Worm (Caenorhabditis elegans) whole organism, L4 larva: ENCODE measurements around the gene asp-16.

Experiments
- F26F4.8 ChIP-seq: fragments of 200-800 bp; sonication (Bioruptor generic); conservative IDR thresholded peaks from 2 replicates; pipeline ENCODE4 v1.3.6; 2022; ENCODE audit warnings: missing genetic modification characterization, missing compliant biosample characterization
- F37D6.2 ChIP-seq: sonication (generic microtip); optimal IDR thresholded peaks from 2 replicates; lab custom pipeline; 2016; ENCODE audit warnings: mild to moderate bottlenecking, missing genetic modification characterization, missing compliant biosample characterization
- F49E8.2 ChIP-seq: sonication (generic microtip); optimal IDR thresholded peaks from 2 replicates; lab custom pipeline; 2016; ENCODE audit warnings: missing compliant biosample characterization, mild to moderate bottlenecking, missing genetic modification characterization, borderline replicate concordance
- T20F7.1 ChIP-seq: fragments of 200-800 bp; sonication (Bioruptor generic); optimal IDR thresholded peaks from 2 replicates; lab custom pipeline; 2018; ENCODE audit warnings: mild to moderate bottlenecking, missing genetic modification characterization, missing compliant biosample characterization
- T26A8.4 ChIP-seq: fragments of 200-800 bp; sonication (Bioruptor generic); IDR thresholded peaks from 2 replicates; pipeline ENCODE4 v1.3.6; 2022; ENCODE audit warnings: missing genetic modification characterization, missing compliant biosample characterization
- Y48G9A.11 ChIP-seq: fragments of 200-800 bp; sonication (Bioruptor generic); IDR thresholded peaks from 2 replicates; pipeline ENCODE4 v1.3.6; 2022; ENCODE audit warnings: missing genetic modification reagents, missing genetic modification characterization, missing compliant biosample characterization
- Y5F2A.4 ChIP-seq: fragments of 200-800 bp; sonication (Bioruptor generic); optimal IDR thresholded peaks from 2 replicates; lab custom pipeline; 2018; ENCODE audit warnings: mild to moderate bottlenecking, missing genetic modification characterization, missing compliant biosample characterization
- aha-1 ChIP-seq: fragments of 150-350 bp; peaks from one replicate; lab custom pipeline; 2014; ENCODE audit warnings: missing biosample characterization, missing genetic modification characterization
- arid-1 ChIP-seq: fragments of 200-800 bp; sonication (Bioruptor generic); conservative IDR thresholded peaks from 2 replicates; pipeline ENCODE4 v1.3.6; 2022; ENCODE audit warnings: missing genetic modification reagents, missing genetic modification characterization, missing compliant biosample characterization
- ceh-62 ChIP-seq: sonication (generic microtip); optimal IDR thresholded peaks from 2 replicates; lab custom pipeline; 2017; ENCODE audit warnings: missing biosample characterization, missing genetic modification characterization
- ceh-82 ChIP-seq: sonication (generic microtip); optimal IDR thresholded peaks from 2 replicates; lab custom pipeline; 2017; ENCODE audit warnings: missing biosample characterization, missing genetic modification characterization
- ces-1 ChIP-seq: fragments of 150-350 bp; sonication (generic microtip); optimal IDR thresholded peaks from 4 replicates; lab custom pipeline; 2014; ENCODE audit warnings: missing biosample characterization, missing genetic modification reagents, missing genetic modification characterization
- daf-12 ChIP-seq: fragments of 150-350 bp; optimal IDR thresholded peaks from 2 replicates; lab custom pipeline; 2014; ENCODE audit warnings: missing biosample characterization, missing genetic modification reagents, missing genetic modification characterization
- daf-16 ChIP-seq, 3 experiments: sonication (generic microtip); optimal IDR thresholded peaks; 2 replicates each; lab custom pipeline; 2016 to 2017; ENCODE audit warnings: missing genetic modification characterization in 3 of 3, missing genetic modification reagents in 3 of 3, mild to moderate bottlenecking in 2 of 3, missing compliant biosample characterization in 2 of 3, missing biosample characterization in 1 of 3, moderate library complexity in 1 of 3
- dmd-6 ChIP-seq: fragments of 200-800 bp; sonication (Bioruptor generic); IDR thresholded peaks from 2 replicates; pipeline ENCODE4 v1.3.6; 2022; ENCODE audit warnings: missing genetic modification reagents, missing genetic modification characterization, missing compliant biosample characterization
- dve-1 ChIP-seq: sonication (generic microtip); optimal IDR thresholded peaks from 2 replicates; lab custom pipeline; 2017; ENCODE audit warnings: antibody characterized with exemption, mild to moderate bottlenecking, missing genetic modification characterization, missing compliant biosample characterization; ENCODE audit not compliant: insufficient read depth
- egl-27 ChIP-seq: sonication (generic microtip); optimal IDR thresholded peaks from 3 replicates; lab custom pipeline; 2017; ENCODE audit warnings: missing biosample characterization, missing genetic modification reagents, missing genetic modification characterization
- egl-43 ChIP-seq: fragments of 200-800 bp; sonication (Bioruptor generic); IDR thresholded peaks from 2 replicates; pipeline ENCODE4 v1.3.6; 2022; ENCODE audit warnings: missing genetic modification reagents, missing genetic modification characterization, missing compliant biosample characterization
- hif-1 ChIP-seq, 2 experiments: sonication (generic microtip); optimal IDR thresholded peaks; 2 replicates each; lab custom pipeline; 2016 to 2017; ENCODE audit warnings: missing compliant biosample characterization in 2 of 2, missing genetic modification characterization in 2 of 2, missing genetic modification reagents in 2 of 2, missing genotype in 2 of 2, mild to moderate bottlenecking in 1 of 2
- hlh-11 ChIP-seq: fragments of 200-800 bp; sonication (Bioruptor generic); optimal IDR thresholded peaks from 2 replicates; lab custom pipeline; 2018; ENCODE audit warnings: mild to moderate bottlenecking, missing genetic modification characterization, missing compliant biosample characterization
- lin-13 ChIP-seq: fragments of 150-350 bp; optimal IDR thresholded peaks from 2 replicates; lab custom pipeline; 2014; ENCODE audit warnings: missing biosample characterization, missing genetic modification reagents, missing genetic modification characterization
- lin-15B ChIP-seq: fragments of 150-350 bp; sonication (generic microtip); optimal IDR thresholded peaks from 3 replicates; lab custom pipeline; 2014; ENCODE audit warnings: missing biosample characterization, missing genetic modification characterization
- lin-29 ChIP-seq: fragments of 200-800 bp; sonication (Bioruptor generic); IDR thresholded peaks from 2 replicates; pipeline ENCODE4 v1.3.6; 2022; ENCODE audit warnings: missing genetic modification reagents, missing genetic modification characterization, missing compliant biosample characterization
- lsy-2 ChIP-seq, 2 experiments: fragments of 150-350 bp in 1 of 2; sonication (generic microtip) in 1 of 2; optimal IDR thresholded peaks; 2 replicates each; lab custom pipeline; 2014 to 2017; ENCODE audit warnings: missing biosample characterization in 2 of 2, missing genetic modification characterization in 2 of 2
- mdl-1 ChIP-seq, 2 experiments: fragments of 150-350 bp in 1 of 2; sonication (generic microtip) in 1 of 2; optimal IDR thresholded peaks; 2 replicates each; lab custom pipeline; 2014 to 2017; ENCODE audit warnings: missing biosample characterization in 2 of 2, missing genetic modification characterization in 2 of 2
- mdt-29 ChIP-seq: fragments of 200-800 bp; sonication (Bioruptor generic); IDR thresholded peaks from 2 replicates; pipeline ENCODE4 v1.3.6; 2022; ENCODE audit warnings: missing genetic modification reagents, missing genetic modification characterization, missing compliant biosample characterization
- mep-1 ChIP-seq: fragments of 150-350 bp; sonication (generic microtip); optimal IDR thresholded peaks from 3 replicates; lab custom pipeline; 2014; ENCODE audit warnings: missing biosample characterization, missing genetic modification characterization
- mxl-3 ChIP-seq: fragments of 200-800 bp; sonication (Bioruptor generic); optimal IDR thresholded peaks from 2 replicates; lab custom pipeline; 2018; ENCODE audit warnings: mild to moderate bottlenecking, missing genetic modification characterization, missing compliant biosample characterization
- nhr-10 ChIP-seq: fragments of 150-350 bp; optimal IDR thresholded peaks from 2 replicates; lab custom pipeline; 2014; ENCODE audit warnings: missing biosample characterization, missing genetic modification characterization
- nhr-11 ChIP-seq: fragments of 150-350 bp; optimal IDR thresholded peaks from 2 replicates; lab custom pipeline; 2014; ENCODE audit warnings: missing biosample characterization, missing genetic modification characterization
- nhr-28 ChIP-seq: fragments of 150-350 bp; optimal IDR thresholded peaks from 2 replicates; lab custom pipeline; 2014; ENCODE audit warnings: missing biosample characterization, missing genetic modification characterization
- nhr-42 ChIP-seq: fragments of 200-800 bp; sonication (Bioruptor generic); IDR thresholded peaks from 2 replicates; pipeline ENCODE4 v1.3.6; 2022; ENCODE audit warnings: missing genetic modification characterization, missing compliant biosample characterization
- nhr-48 ChIP-seq: sonication (generic microtip); optimal IDR thresholded peaks from 2 replicates; lab custom pipeline; 2016; ENCODE audit warnings: mild to moderate bottlenecking, missing genetic modification characterization, missing compliant biosample characterization
- nhr-76 ChIP-seq: fragments of 150-350 bp; optimal IDR thresholded peaks from 2 replicates; lab custom pipeline; 2014; ENCODE audit warnings: missing biosample characterization, missing genetic modification characterization
- nhr-77 ChIP-seq: fragments of 150-350 bp; optimal IDR thresholded peaks from 2 replicates; lab custom pipeline; 2014; ENCODE audit warnings: missing biosample characterization, missing genetic modification characterization
- php-3 ChIP-seq: fragments of 200-800 bp; sonication (Bioruptor generic); IDR thresholded peaks from 2 replicates; pipeline ENCODE4 v1.3.6; 2022; ENCODE audit warnings: missing genetic modification reagents, missing genetic modification characterization, missing compliant biosample characterization
- pqm-1 ChIP-seq: sonication (generic microtip); optimal IDR thresholded peaks from 2 replicates; lab custom pipeline; 2017; ENCODE audit warnings: missing biosample characterization, missing genetic modification characterization
- rbr-2 ChIP-seq: sonication (generic microtip); optimal IDR thresholded peaks from 2 replicates; lab custom pipeline; 2016; ENCODE audit warnings: missing genotype, missing genetic modification characterization, missing compliant biosample characterization
- sdz-12 ChIP-seq: fragments of 200-800 bp; sonication (Bioruptor generic); optimal IDR thresholded peaks from 2 replicates; lab custom pipeline; 2018; ENCODE audit warnings: mild to moderate bottlenecking, missing genetic modification characterization, missing compliant biosample characterization
- set-16 ChIP-seq: fragments of 200-800 bp; sonication (Bioruptor generic); IDR thresholded peaks from 2 replicates; pipeline ENCODE4 v1.3.6; 2022; ENCODE audit warnings: missing genetic modification reagents, missing genetic modification characterization, missing compliant biosample characterization
- snpc-1.2 ChIP-seq: fragments of 200-800 bp; sonication (Bioruptor generic); IDR thresholded peaks from 2 replicates; pipeline ENCODE4 v1.3.6; 2022; ENCODE audit warnings: missing genetic modification reagents, missing genetic modification characterization, missing compliant biosample characterization
- spr-1 ChIP-seq: sonication (generic microtip); optimal IDR thresholded peaks from 2 replicates; lab custom pipeline; 2016; ENCODE audit warnings: mild to moderate bottlenecking, missing genetic modification characterization, missing compliant biosample characterization
- tra-1 ChIP-seq: fragments of 200-800 bp; sonication (Bioruptor generic); IDR thresholded peaks from 2 replicates; pipeline ENCODE4 v1.3.6; 2022; ENCODE audit warnings: missing genetic modification reagents, missing genetic modification characterization, missing compliant biosample characterization
- unc-130 ChIP-seq: sonication (generic microtip); optimal IDR thresholded peaks from 2 replicates; lab custom pipeline; 2016; ENCODE audit warnings: missing genetic modification reagents, missing genetic modification characterization, missing compliant biosample characterization
- unc-39 ChIP-seq: sonication (generic microtip); optimal IDR thresholded peaks from 2 replicates; lab custom pipeline; 2017; ENCODE audit warnings: missing biosample characterization, missing genetic modification characterization
- unc-62 ChIP-seq, 3 experiments: fragments of 150-350 bp in 1 of 3; sonication (generic microtip); optimal IDR thresholded peaks in 2 of 3; peaks in 1 of 3; 1 replicate in 1 of 3; 2 replicates in 2 of 3; lab custom pipeline; 2014 to 2017; ENCODE audit warnings: missing biosample characterization in 3 of 3, missing genetic modification characterization in 3 of 3, missing genetic modification reagents in 3 of 3, missing genotype in 1 of 3
- zfp-3 ChIP-seq: fragments of 200-800 bp; sonication (Bioruptor generic); conservative IDR thresholded peaks from 2 replicates; pipeline ENCODE4 v1.3.6; 2022; ENCODE audit warnings: missing genetic modification reagents, missing genetic modification characterization, missing compliant biosample characterization

Gene asp-16

DNA sequence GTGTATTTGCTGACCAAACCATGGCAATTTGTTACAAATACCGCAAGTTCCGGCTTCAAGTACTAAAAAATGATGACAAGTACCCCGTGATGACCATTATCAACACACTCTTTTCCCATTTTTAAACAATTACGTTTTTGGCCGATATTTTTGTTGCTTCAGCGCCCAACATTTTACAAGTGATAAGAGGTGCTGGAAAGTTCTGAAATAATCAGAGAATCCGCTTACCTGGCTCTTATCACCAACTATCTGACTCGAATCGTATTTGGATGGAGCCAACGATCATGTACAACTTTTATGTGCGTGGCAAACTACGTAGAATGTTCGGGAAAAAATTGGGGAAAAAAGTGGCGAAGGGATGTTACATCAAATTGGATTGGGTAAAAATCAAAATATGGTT is 10.9 kb upstream of the asp-16 start (continued):
- peak; percentile 27 for TF ChIP-seq pqm-1 (tag; lab: Kevin White, UChicago)

DNA sequence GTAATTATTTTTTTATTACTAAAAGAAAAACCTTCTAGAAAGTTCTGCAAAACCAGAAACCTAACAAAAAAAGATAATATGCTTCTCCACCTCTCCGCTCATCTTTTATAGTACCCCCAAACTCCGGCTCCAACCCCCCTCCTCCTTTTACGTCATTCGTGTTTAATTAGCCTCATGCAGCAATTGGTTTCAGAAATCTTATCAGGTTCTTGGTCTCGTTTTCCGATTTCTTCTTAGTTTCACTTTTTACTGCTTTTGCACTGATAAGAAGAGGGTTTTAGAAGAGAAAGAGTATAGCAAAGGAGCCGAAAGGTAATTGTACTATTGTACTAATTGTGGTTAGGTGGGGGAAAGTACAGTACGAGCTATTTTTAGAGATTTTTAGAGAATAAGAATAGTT is 9.0 kb upstream of the asp-16 start:
- no peak for TF ChIP-seq unc-39 (tag; lab: Kevin White, UChicago)
- TF ChIP-seq F49E8.2 = no peak
- TF ChIP-seq egl-27 (tag; lab: Kevin White, UChicago) = no peak
- no peak for TF ChIP-seq lin-29
- TF ChIP-seq sdz-12 (GFP tag; lab: Kevin White, UChicago) = no peak
- TF ChIP-seq zfp-3 = no peak
- TF ChIP-seq pqm-1 (tag; lab: Kevin White, UChicago) = peak; percentile 57
- TF ChIP-seq hlh-11 (tag; lab: Kevin White, UChicago) = peak; percentile 58
- TF ChIP-seq nhr-76 (tag; lab: Kevin White, UChicago) = no peak
- no peak for TF ChIP-seq snpc-1.2
- TF ChIP-seq unc-130 = no peak
- TF ChIP-seq T26A8.4 = no peak
- peak; percentile 67 for TF ChIP-seq dmd-6 (GFP tag; lab: Robert Waterston, UW)
- peak; percentile 93 for TF ChIP-seq dve-1 (tag; lab: Kevin White, UChicago)
- TF ChIP-seq Y48G9A.11 (GFP tag; lab: Robert Waterston, UW) = no peak
- TF ChIP-seq mdl-1 (tag; optimal IDR thresholded peaks at IDR 0.05; lab: Kevin White, UChicago) = no peak
- peak; percentile 55 for TF ChIP-seq nhr-77 (tag; lab: Kevin White, UChicago)
- 0 out of 2 replicates have a peak, but pooled peaks have one; percentile 44 for TF ChIP-seq php-3 (GFP tag; lab: Robert Waterston, UW)
- no peak for TF ChIP-seq daf-16 (GFP tag; optimal IDR thresholded peaks at IDR 0.05; lab: Kevin White, UChicago)
- peak; percentile 67 for TF ChIP-seq daf-16 (tag; optimal IDR thresholded peaks at IDR 0.05; lab: Kevin White, UChicago)
- no peak for TF ChIP-seq F37D6.2
- no peak for TF ChIP-seq F26F4.8 (GFP tag; lab: Robert Waterston, UW)
- no peak for TF ChIP-seq ceh-82 (tag; lab: Kevin White, UChicago)
- TF ChIP-seq lin-15B (tag; lab: Kevin White, UChicago) = no peak
- no peak for TF ChIP-seq rbr-2 (tag; lab: Kevin White, UChicago)
- peak in 1 of 2 experiments; percentile 40 for TF ChIP-seq lsy-2 (tag; optimal IDR thresholded peaks at IDR 0.05; lab: Kevin White, UChicago)
- TF ChIP-seq nhr-28 (tag; lab: Kevin White, UChicago) = peak; percentile 62
- TF ChIP-seq tra-1 = peak; percentile 12; the same call in 1 of the 2 replicates
- peak; percentile 50 for TF ChIP-seq mep-1 (tag; lab: Kevin White, UChicago)
- peak; percentile 8 for TF ChIP-seq nhr-48 (tag; lab: Kevin White, UChicago)
- peak; percentile 15 for TF ChIP-seq lin-13
- TF ChIP-seq, all 104 proteins: peak for 13

DNA sequence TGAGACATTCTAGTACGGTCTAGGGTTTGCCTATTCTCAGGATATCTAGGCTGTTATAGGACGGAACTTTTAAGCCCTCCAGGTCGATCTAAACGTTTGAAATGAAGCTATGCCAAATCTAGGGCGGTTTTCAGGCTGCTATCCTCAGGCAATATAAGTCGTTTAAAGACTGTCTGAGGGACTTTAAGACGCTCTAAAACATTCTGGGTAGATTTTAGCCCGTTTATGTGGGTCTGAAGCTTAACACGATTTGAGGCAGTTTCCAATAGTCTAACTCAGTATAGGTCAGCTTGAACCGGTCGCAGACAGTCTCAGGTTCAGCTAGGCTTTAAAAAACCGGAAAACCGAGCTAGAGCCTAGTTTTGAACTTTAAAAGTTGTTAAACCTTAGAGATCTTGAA is 8.5 kb upstream of the asp-16 start:
- TF ChIP-seq aha-1 (tag; lab: Kevin White, UChicago) = peak; percentile 91
- peak in 1 of 2 experiments; percentile 56 for TF ChIP-seq unc-62 (GFP tag; optimal IDR thresholded peaks at IDR 0.05 in 1 of 2; lab: Kevin White, UChicago)
- no peak for TF ChIP-seq unc-62 (tag; optimal IDR thresholded peaks at IDR 0.05; lab: Kevin White, UChicago)
- TF ChIP-seq ces-1 (GFP tag; lab: Kevin White, UChicago) = no peak
- TF ChIP-seq nhr-10 (tag; lab: Kevin White, UChicago) = peak; percentile 11

DNA sequence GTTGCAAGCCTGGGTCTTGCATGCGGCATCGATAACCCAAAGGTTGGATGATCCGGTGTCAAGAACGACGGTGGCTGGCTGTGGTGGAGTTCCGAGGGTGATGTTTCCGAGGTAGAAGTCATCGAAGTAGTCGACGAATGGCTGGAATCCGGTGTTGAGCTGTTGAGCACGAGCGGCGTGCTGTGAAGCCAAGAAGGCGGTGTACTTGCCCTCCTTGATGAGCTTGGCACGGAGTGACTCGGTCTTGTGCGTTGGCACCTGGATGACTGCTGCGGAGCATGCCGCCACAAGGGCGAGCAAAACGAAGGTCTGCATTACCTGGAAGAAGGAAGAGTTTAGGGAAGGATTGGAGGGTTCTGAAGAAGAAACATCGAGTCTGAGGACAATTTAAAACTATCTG is 8.0 kb upstream of the asp-16 start, which contains the start of gene asp-1:
TSS of gene asp-1 (minus strand) at position 315 of the 400 bp plus-strand sequence.
- peak; percentile 7; the same call in 1 of the 2 replicates for TF ChIP-seq dmd-6 (GFP tag; lab: Robert Waterston, UW)
- no peak for TF ChIP-seq Y5F2A.4 (GFP tag; lab: Kevin White, UChicago)
- TF ChIP-seq mxl-3 = peak; percentile 26
- no peak for TF ChIP-seq nhr-11 (tag; lab: Kevin White, UChicago)
- 0 out of 2 replicates have a peak, but pooled peaks have one; percentile 25 for TF ChIP-seq php-3 (GFP tag; lab: Robert Waterston, UW)
- no peak for TF ChIP-seq F49E8.2
- peak; percentile 24 for TF ChIP-seq spr-1
- no peak for TF ChIP-seq nhr-42
- TF ChIP-seq daf-12 (tag; lab: Kevin White, UChicago) = no peak
- no peak for TF ChIP-seq hif-1 (tag; optimal IDR thresholded peaks at IDR 0.05; lab: Kevin White, UChicago)
- TF ChIP-seq T20F7.1 (GFP tag; lab: Kevin White, UChicago) = no peak
- no peak for TF ChIP-seq ceh-62 (tag; lab: Kevin White, UChicago)
- TF ChIP-seq egl-43 = peak; percentile 69
- TF ChIP-seq arid-1 = peak; percentile 63; the same call in 1 of the 2 replicates
- TF ChIP-seq set-16 = peak; percentile 49; the same call in 1 of the 2 replicates
- TF ChIP-seq mdt-29 (GFP tag; lab: Robert Waterston, UW) = no peak
